Worm (Caenorhabditis elegans): ENCODE data around the gene nspb-9.

nspb-9 gene

DNA sequence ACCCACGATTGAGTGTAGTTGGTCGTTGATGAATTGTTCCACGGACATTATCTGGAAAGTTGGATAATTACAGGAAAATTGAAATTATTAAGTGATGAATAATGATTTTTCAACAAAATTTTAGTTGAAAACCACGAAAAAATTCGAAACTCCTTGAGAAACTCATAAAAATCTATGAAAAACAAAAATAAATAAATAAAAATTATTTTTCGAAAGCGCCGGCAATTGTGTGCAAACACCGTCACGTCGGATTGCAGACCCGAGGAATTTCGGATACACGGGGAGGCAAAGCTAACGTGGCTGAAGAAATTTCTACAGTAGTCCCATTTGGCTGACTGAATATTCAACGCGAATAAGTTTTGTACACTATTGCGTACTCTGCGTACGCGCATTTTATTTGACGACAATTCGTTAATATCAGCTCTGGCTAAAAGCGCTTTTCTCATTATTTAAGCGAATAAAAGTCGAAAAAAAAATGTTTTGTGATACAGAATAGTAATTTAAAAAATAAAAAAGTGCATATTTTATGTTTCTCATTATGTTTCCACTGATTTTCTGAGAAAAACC is 19.0 kb upstream of the nspb-9 start, which contains the start of gene mog-4 (continued):
- peak; percentile 65 for TF ChIP-seq efl-1 (GFP tag; optimal IDR thresholded peaks at IDR 0.05)
- TF ChIP-seq ztf-6 (GFP tag; IDR thresholded peaks at IDR 0.05), result peak; percentile 100
- TF ChIP-seq nfyb-1 (GFP tag; IDR thresholded peaks at IDR 0.05), result peak; percentile 99
- TF ChIP-seq lir-1 (GFP tag; conservative IDR thresholded peaks at IDR 0.05), result peak; percentile 99
- peak; percentile 82 for TF ChIP-seq ztf-18 (tag; optimal IDR thresholded peaks at IDR 0.05)
- TF ChIP-seq akir-1 (GFP tag; optimal IDR thresholded peaks at IDR 0.05), result peak; percentile 89
- TF ChIP-seq ets-4 (GFP tag; optimal IDR thresholded peaks at IDR 0.05), result peak; percentile 10
- TF ChIP-seq T07F8.4 (tag; optimal IDR thresholded peaks at IDR 0.05), result peak; percentile 48

- TF ChIP-seq xnd-1 (tag; optimal IDR thresholded peaks at IDR 0.05), result peak; percentile 79
- TF ChIP-seq mcd-1 (GFP tag; IDR thresholded peaks at IDR 0.05), result 0 out of 2 replicates have a peak, but pooled peaks have one; percentile 35
- TF ChIP-seq dox-1 (GFP tag; IDR thresholded peaks at IDR 0.05), result peak; percentile 70
- peak; percentile 53; the same call in 1 of the 2 replicates for TF ChIP-seq egrh-3 (GFP tag; IDR thresholded peaks at IDR 0.05)
- TF ChIP-seq madf-6 (GFP tag; IDR thresholded peaks at IDR 0.05), result peak; percentile 70
- peak; percentile 38; the same call in 1 of the 2 replicates for TF ChIP-seq F33H1.4 (GFP tag; IDR thresholded peaks at IDR 0.05)
- peak; percentile 78 for TF ChIP-seq lsl-1 (GFP tag; optimal IDR thresholded peaks at IDR 0.05)
- peak; percentile 80 for TF ChIP-seq madf-8 (GFP tag; conservative IDR thresholded peaks at IDR 0.05)
- TF ChIP-seq ceh-91 (GFP tag; IDR thresholded peaks at IDR 0.05), result peak; percentile 40; the same call in 1 of the 2 replicates
- TF ChIP-seq ztf-28 (GFP tag; IDR thresholded peaks at IDR 0.05), result 0 out of 2 replicates have a peak, but pooled peaks have one; percentile 36
- TF ChIP-seq hmg-1.2 (GFP tag; IDR thresholded peaks at IDR 0.05), result peak; percentile 97
- TF ChIP-seq D2030.7 (GFP tag; IDR thresholded peaks at IDR 0.05), result peak; percentile 43; the same call in 1 of the 2 replicates
Observed at ce11 chrII:14563766-14564370, 16.8 kb upstream of the nspb-9 start.

DNA sequence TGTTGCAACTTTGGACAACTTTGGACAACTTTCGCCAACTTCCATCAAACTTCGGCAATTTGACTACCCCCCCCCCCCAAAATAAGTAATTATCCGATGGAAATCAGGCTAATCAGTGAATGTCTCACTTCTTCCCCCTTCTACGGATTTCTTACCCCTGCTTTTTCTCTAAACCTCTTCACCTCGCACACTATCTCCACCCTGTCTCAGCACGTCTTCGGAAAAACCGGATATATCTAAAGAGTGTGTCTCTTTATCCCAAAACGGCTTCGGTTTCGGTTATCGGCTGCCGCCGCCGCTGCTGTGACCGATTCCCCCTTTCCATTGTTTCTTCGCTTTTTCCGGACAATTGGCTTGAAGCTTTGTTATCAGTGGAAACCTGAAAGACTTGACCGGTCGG is 12.8 kb upstream of the nspb-9 start:
- TF ChIP-seq F23B12.7 (tag; optimal IDR thresholded peaks at IDR 0.05; ENCODE audit: insufficient read depth) (no peak), hmg-1.2 (GFP tag; IDR thresholded peaks at IDR 0.05) (peak; percentile 55)

DNA sequence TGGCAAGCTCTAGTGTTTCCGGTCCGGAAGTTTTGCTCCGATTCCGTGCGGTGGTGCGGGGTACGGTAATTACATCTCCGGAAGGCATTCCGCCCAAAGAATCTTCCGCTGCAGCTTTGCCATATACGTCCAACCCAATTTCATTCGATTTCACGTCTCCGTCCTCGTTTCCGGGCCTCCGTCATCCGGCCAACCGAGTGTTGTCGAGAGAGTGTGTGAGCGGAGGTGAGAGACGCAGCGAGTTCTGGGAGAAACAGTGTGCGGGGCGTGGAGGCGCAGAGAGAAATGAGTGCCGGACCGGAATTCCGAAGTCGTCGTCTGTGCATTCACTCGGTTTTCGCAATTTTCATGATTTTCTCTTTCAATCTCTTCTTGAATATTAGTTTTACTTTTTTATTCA is 11.3 kb upstream of the nspb-9 start:
- TF ChIP-seq hmg-1.2 (GFP tag; IDR thresholded peaks at IDR 0.05) (peak; percentile 98), B0035.1 (tag; optimal IDR thresholded peaks at IDR 0.05) (no peak), tlf-1 (GFP tag; optimal IDR thresholded peaks at IDR 0.05) (no peak), F55B11.4 (tag; optimal IDR thresholded peaks at IDR 0.05; ENCODE audit: borderline replicate concordance, insufficient read depth) (no peak), zfh-2 (GFP tag; conservative IDR thresholded peaks at IDR 0.05) (peak; percentile 91), akir-1 (GFP tag; optimal IDR thresholded peaks at IDR 0.05) (no peak), pbrm-1 (GFP tag; IDR thresholded peaks at IDR 0.05) (no peak), F39B2.1 (GFP tag; IDR thresholded peaks at IDR 0.05) (no peak), rpc-1 (optimal IDR thresholded peaks at IDR 0.05) (no peak), rpc-1 (tag; optimal IDR thresholded peaks at IDR 0.05) (no peak), Y95B8A.8 (GFP tag; IDR thresholded peaks at IDR 0.05) (no peak), C06A6.2 (GFP tag; conservative IDR thresholded peaks at IDR 0.05) (no peak), let-607 (tag; optimal IDR thresholded peaks at IDR 0.05) (no peak), lin-40 (tag; optimal IDR thresholded peaks at IDR 0.05) (no peak), K12H6.12 (tag; optimal IDR thresholded peaks at IDR 0.05) (peak; percentile 1), F10E7.11 (tag; optimal IDR thresholded peaks at IDR 0.05) (no peak), dpl-1 (GFP tag; optimal IDR thresholded peaks at IDR 0.05) (no peak), attf-5 (GFP tag; optimal IDR thresholded peaks at IDR 0.05) (no peak), lin-35 (GFP tag; optimal IDR thresholded peaks at IDR 0.05) (no peak), lir-1 (GFP tag; conservative IDR thresholded peaks at IDR 0.05) (no peak), B0261.1 (tag; optimal IDR thresholded peaks at IDR 0.05) (no peak), chd-7 (tag; optimal IDR thresholded peaks at IDR 0.05) (no peak), attf-3 (GFP tag; conservative IDR thresholded peaks at IDR 0.05) (no peak), snpc-1.1 (tag; optimal IDR thresholded peaks at IDR 0.05; ENCODE audit: insufficient read depth) (no peak)

Data from whole organism, young adult.